6 worm cellular contexts compared by ENCODE assay signal in genomic region chrV:7819585-7819984, ce11.
TF ChIP-seq lines count a peak whose summit lies in the region.

No protein-coding gene starts in this region.

TF ChIP-seq in whole organism, L1 larva, 84 proteins besides CTCF, POLR2A, EP300 and RAD21:
- TF ChIP-seq fkh-8 (tag; optimal IDR thresholded peaks at IDR 0.05; lab: Kevin White, UChicago) (peak; percentile 9), hlh-4 (tag; optimal IDR thresholded peaks at IDR 0.05; lab: Kevin White, UChicago) (no peak), nhr-11 (tag; optimal IDR thresholded peaks at IDR 0.05; lab: Kevin White, UChicago) (no peak), nhr-71 (tag; optimal IDR thresholded peaks at IDR 0.05; lab: Kevin White, UChicago) (peak; percentile 3), sox-4 (tag; optimal IDR thresholded peaks at IDR 0.05; lab: Kevin White, UChicago) (no peak), hlh-17 (GFP tag; optimal IDR thresholded peaks at IDR 0.05; lab: Kevin White, UChicago; ENCODE audit: borderline replicate concordance) (no peak), tlp-1 (tag; optimal IDR thresholded peaks at IDR 0.05; lab: Kevin White, UChicago) (no peak), hpl-2 (GFP tag; optimal IDR thresholded peaks at IDR 0.05; lab: Kevin White, UChicago) (no peak), lin-14 (GFP tag; optimal IDR thresholded peaks at IDR 0.05; lab: Kevin White, UChicago) (peak; percentile 82), ceh-82 (tag; optimal IDR thresholded peaks at IDR 0.05; lab: Kevin White, UChicago) (peak in 1 of 3 experiments; percentile 16), fkh-10 (GFP tag; optimal IDR thresholded peaks at IDR 0.05; lab: Kevin White, UChicago) (peak; percentile 68), ztf-11 (tag; optimal IDR thresholded peaks at IDR 0.05; lab: Kevin White, UChicago) (no peak), mef-2 (tag; optimal IDR thresholded peaks at IDR 0.05; lab: Kevin White, UChicago) (no peak), C04F5.9 (tag; optimal IDR thresholded peaks at IDR 0.05; lab: Kevin White, UChicago) (no peak), unc-30 (tag; optimal IDR thresholded peaks at IDR 0.05; lab: Kevin White, UChicago) (no peak), lsy-2 (tag; optimal IDR thresholded peaks at IDR 0.05; lab: Kevin White, UChicago) (no peak)
TF ChIP-seq in whole organism, L1 larva: peak in this region for 5.

TF ChIP-seq in whole organism, L2 larva, 48 proteins besides CTCF, POLR2A, EP300 and RAD21:
- TF ChIP-seq C34F6.9 (tag; optimal IDR thresholded peaks at IDR 0.05; lab: Kevin White, UChicago) (peak; percentile 13), unc-55 (GFP tag; optimal IDR thresholded peaks at IDR 0.05; lab: Kevin White, UChicago) (peak; percentile 21), lin-39 (tag; optimal IDR thresholded peaks at IDR 0.05; lab: Kevin White, UChicago) (no peak), ama-1 (optimal IDR thresholded peaks at IDR 0.05; lab: Kevin White, UChicago) (no peak)
TF ChIP-seq in whole organism, L2 larva: peak in this region for 2.

TF ChIP-seq in whole organism, L3 larva, 47 proteins besides CTCF, POLR2A, EP300 and RAD21:
- TF ChIP-seq nfya-1 (tag; optimal IDR thresholded peaks at IDR 0.05; lab: Kevin White, UChicago; ENCODE audit: insufficient read depth) (peak; percentile 21), mdl-1 (tag; optimal IDR thresholded peaks at IDR 0.05; lab: Kevin White, UChicago) (no peak), egl-27 (tag; optimal IDR thresholded peaks at IDR 0.05; lab: Kevin White, UChicago) (no peak), elt-1 (tag; optimal IDR thresholded peaks at IDR 0.05; lab: Kevin White, UChicago) (no peak), fkh-10 (GFP tag; optimal IDR thresholded peaks at IDR 0.05; lab: Kevin White, UChicago) (peak; percentile 14)

TF ChIP-seq in whole organism, L4 larva, 104 proteins besides CTCF, POLR2A, EP300 and RAD21:
- TF ChIP-seq hlh-11 (tag; optimal IDR thresholded peaks at IDR 0.05; lab: Kevin White, UChicago) (no peak), fkh-10 (GFP tag; optimal IDR thresholded peaks at IDR 0.05; lab: Kevin White, UChicago) (peak; percentile 19)

TF ChIP-seq in whole organism, late embryonic, 69 proteins besides CTCF, POLR2A, EP300 and RAD21:
- no peak for TF ChIP-seq ceh-30 (tag; optimal IDR thresholded peaks at IDR 0.05; lab: Kevin White, UChicago)
- TF ChIP-seq pat-9 (tag; optimal IDR thresholded peaks at IDR 0.05; lab: Kevin White, UChicago) = no peak
- TF ChIP-seq unc-42 (tag; optimal IDR thresholded peaks at IDR 0.05; lab: Kevin White, UChicago) = peak; percentile 74
- TF ChIP-seq ceh-31 (tag; optimal IDR thresholded peaks at IDR 0.05; lab: Kevin White, UChicago) = no peak

TF ChIP-seq in whole organism, mixed stage, embryonic, 35 proteins besides CTCF, POLR2A, EP300 and RAD21:
- TF ChIP-seq mab-5 (tag; optimal IDR thresholded peaks at IDR 0.05; lab: Kevin White, UChicago) (no peak), M03D4.4 (tag; optimal IDR thresholded peaks at IDR 0.05; lab: Kevin White, UChicago) (no peak), ztf-11 (tag; optimal IDR thresholded peaks at IDR 0.05; lab: Kevin White, UChicago) (no peak), ces-1 (GFP tag; optimal IDR thresholded peaks at IDR 0.05; lab: Kevin White, UChicago) (peak; percentile 68)

Comparison
In these comparisons a context has a peak if more than half of its experiments do, and no peak if none do; other contexts are left out.
1. Of the 29 proteins assayed by ChIP-seq in both whole organism, L4 larva and whole organism, L1 larva: peak only in whole organism, L4 larva: none; only in whole organism, L1 larva: none; in both: fkh-10; in neither: 27; mixed calls (peak in some experiments, not most) for 1.